Worm (Caenorhabditis elegans) whole organism, L1 larva: ENCODE measurements around the gene srw-87.

Experiments used
- C04F5.9 ChIP-seq: sonication (generic microtip); optimal IDR thresholded peaks from 2 replicates; lab custom pipeline; 2016; ENCODE audit warnings: missing genetic modification characterization, missing compliant biosample characterization
- C16A3.4 ChIP-seq: fragments of 150-350 bp; optimal IDR thresholded peaks from 2 replicates; lab custom pipeline; 2014; ENCODE audit warnings: missing biosample characterization, missing genetic modification characterization
- C34B4.2 ChIP-seq: sonication (generic microtip); optimal IDR thresholded peaks from 2 replicates; lab custom pipeline; 2017; ENCODE audit warnings: mild to moderate bottlenecking, missing genetic modification characterization, missing compliant biosample characterization
- F16B12.6 ChIP-seq: fragments of 150-350 bp; optimal IDR thresholded peaks from 2 replicates; lab custom pipeline; 2014; ENCODE audit warnings: missing biosample characterization, missing genetic modification characterization
- aha-1 ChIP-seq: fragments of 150-350 bp; optimal IDR thresholded peaks from 2 replicates; lab custom pipeline; 2014; ENCODE audit warnings: missing biosample characterization, missing genetic modification characterization
- ceh-63 ChIP-seq: fragments of 200-800 bp; sonication (Bioruptor generic); optimal IDR thresholded peaks from 2 replicates; lab custom pipeline; 2018; ENCODE audit warnings: mild to moderate bottlenecking, missing genetic modification characterization, missing compliant biosample characterization
- ceh-8 ChIP-seq: fragments of 200-800 bp; sonication (Bioruptor generic); optimal IDR thresholded peaks from 2 replicates; lab custom pipeline; 2018; ENCODE audit warnings: mild to moderate bottlenecking, missing genetic modification characterization, moderate library complexity, missing compliant biosample characterization
- ceh-90 ChIP-seq: sonication (generic microtip); optimal IDR thresholded peaks from 2 replicates; lab custom pipeline; 2016; ENCODE audit warnings: missing genetic modification characterization, missing compliant biosample characterization
- efl-1 ChIP-seq, 4 experiments: fragments of 150-350 bp; optimal IDR thresholded peaks in 3 of 4; peaks in 1 of 4; 1 replicate in 1 of 4; 2 replicates in 3 of 4; lab custom pipeline; 2014; ENCODE audit warnings: missing biosample characterization in 2 of 4, missing genetic modification characterization in 2 of 4, missing genetic modification reagents in 2 of 4
- egl-13 ChIP-seq: sonication (generic microtip); optimal IDR thresholded peaks from 2 replicates; lab custom pipeline; 2016; ENCODE audit warnings: missing genotype, missing genetic modification reagents, missing genetic modification characterization, missing compliant biosample characterization
- egl-27 ChIP-seq, 2 experiments: fragments of 150-350 bp in 1 of 2; sonication (generic microtip); optimal IDR thresholded peaks; 3 replicates each; lab custom pipeline; 2017 to 2018; ENCODE audit warnings: missing biosample characterization in 2 of 2, missing genetic modification characterization in 2 of 2, missing genetic modification reagents in 2 of 2
- elt-3 ChIP-seq, 6 experiments: fragments of 150-350 bp in 1 of 6; sonication (generic microtip); optimal IDR thresholded peaks; 2 replicates each; lab custom pipeline; 2017 to 2018; ENCODE audit warnings: missing biosample characterization in 6 of 6, missing genetic modification characterization in 6 of 6, inconsistent platforms in 1 of 6
- hlh-4 ChIP-seq: sonication (generic microtip); optimal IDR thresholded peaks from 2 replicates; lab custom pipeline; 2016; ENCODE audit warnings: mild to moderate bottlenecking, missing genetic modification characterization, missing compliant biosample characterization
- isw-1 ChIP-seq: fragments of 200-800 bp; sonication (Bioruptor generic); IDR thresholded peaks from 2 replicates; pipeline ENCODE4 v1.3.6; 2022; ENCODE audit warnings: missing genetic modification characterization, missing compliant biosample characterization
- lin-13 ChIP-seq: fragments of 150-350 bp; optimal IDR thresholded peaks from 2 replicates; lab custom pipeline; 2014; ENCODE audit warnings: missing biosample characterization, missing genetic modification reagents, missing genetic modification characterization
- lir-3 ChIP-seq: sonication (generic microtip); optimal IDR thresholded peaks from 2 replicates; lab custom pipeline; 2016; ENCODE audit warnings: mild to moderate bottlenecking, missing genetic modification characterization, moderate library complexity, missing compliant biosample characterization; ENCODE audit not compliant: poor library complexity
- lsy-2 ChIP-seq, 2 experiments: fragments of 150-350 bp; optimal IDR thresholded peaks; 2 replicates each; lab custom pipeline; 2014; ENCODE audit warnings: missing biosample characterization in 2 of 2, missing genetic modification characterization in 2 of 2
- mdl-1 ChIP-seq, 2 experiments: fragments of 150-350 bp; optimal IDR thresholded peaks; 2 replicates each; lab custom pipeline; 2014 to 2017; ENCODE audit warnings: missing biosample characterization in 2 of 2, missing genetic modification characterization in 2 of 2, inconsistent platforms in 1 of 2
- mef-2 ChIP-seq: fragments of 150-350 bp; optimal IDR thresholded peaks from 2 replicates; lab custom pipeline; 2014; ENCODE audit warnings: missing biosample characterization, missing genetic modification characterization
- mep-1 ChIP-seq: fragments of 150-350 bp; optimal IDR thresholded peaks from 2 replicates; lab custom pipeline; 2014; ENCODE audit warnings: missing biosample characterization, missing genetic modification characterization
- nhr-11 ChIP-seq: fragments of 150-350 bp; optimal IDR thresholded peaks from 2 replicates; lab custom pipeline; 2014; ENCODE audit warnings: missing biosample characterization, missing genetic modification characterization
- nhr-20 ChIP-seq: sonication (generic microtip); optimal IDR thresholded peaks from 2 replicates; lab custom pipeline; 2016; ENCODE audit warnings: mild to moderate bottlenecking, missing genetic modification characterization, missing compliant biosample characterization
- nhr-28 ChIP-seq: fragments of 150-350 bp; optimal IDR thresholded peaks from 2 replicates; lab custom pipeline; 2014; ENCODE audit warnings: missing biosample characterization, missing genetic modification characterization
- nhr-71 ChIP-seq: sonication (generic microtip); optimal IDR thresholded peaks from 2 replicates; lab custom pipeline; 2016; ENCODE audit warnings: mild to moderate bottlenecking, missing genetic modification characterization, moderate library complexity, missing compliant biosample characterization
- nhr-76 ChIP-seq: sonication (generic microtip); optimal IDR thresholded peaks from 2 replicates; lab custom pipeline; 2017; ENCODE audit warnings: missing biosample characterization, missing genetic modification characterization
- nhr-84 ChIP-seq: sonication (generic microtip); optimal IDR thresholded peaks from 2 replicates; lab custom pipeline; 2017; ENCODE audit warnings: missing biosample characterization, missing genetic modification characterization
- nhr-90 ChIP-seq: sonication (generic microtip); optimal IDR thresholded peaks from 2 replicates; lab custom pipeline; 2016; ENCODE audit warnings: mild to moderate bottlenecking, missing genetic modification characterization, missing compliant biosample characterization; ENCODE audit not compliant: poor library complexity
- pag-3 ChIP-seq: sonication (generic microtip); optimal IDR thresholded peaks from 2 replicates; lab custom pipeline; 2017; ENCODE audit warnings: missing genetic modification characterization, mild to moderate bottlenecking, missing compliant biosample characterization, antibody characterized with exemption, borderline replicate concordance; ENCODE audit not compliant: insufficient read depth
- pqm-1 ChIP-seq: sonication (generic microtip); optimal IDR thresholded peaks from 3 replicates; lab custom pipeline; 2017; ENCODE audit warnings: missing biosample characterization, missing genetic modification characterization
- rnt-1 ChIP-seq: sonication (generic microtip); optimal IDR thresholded peaks from 2 replicates; lab custom pipeline; 2016; ENCODE audit warnings: mild to moderate bottlenecking, missing genetic modification characterization, moderate library complexity, missing compliant biosample characterization
- skn-1 ChIP-seq: fragments of 150-350 bp; optimal IDR thresholded peaks from 2 replicates; lab custom pipeline; 2014; ENCODE audit warnings: missing biosample characterization, missing genetic modification characterization
- snpc-4 ChIP-seq: fragments of 150-350 bp; optimal IDR thresholded peaks from 2 replicates; lab custom pipeline; 2014; ENCODE audit warnings: missing biosample characterization, missing genetic modification characterization
- snu-23 ChIP-seq: sonication (generic microtip); optimal IDR thresholded peaks from 2 replicates; lab custom pipeline; 2016; ENCODE audit warnings: missing genetic modification characterization, missing compliant biosample characterization
- sup-37 ChIP-seq: fragments of 200-800 bp; sonication (Bioruptor generic); optimal IDR thresholded peaks from 2 replicates; lab custom pipeline; 2018; ENCODE audit warnings: mild to moderate bottlenecking, missing genetic modification characterization, missing compliant biosample characterization
- tbx-2 ChIP-seq: sonication (generic microtip); optimal IDR thresholded peaks from 2 replicates; lab custom pipeline; 2016; ENCODE audit warnings: missing genetic modification characterization, missing compliant biosample characterization
- unc-130 ChIP-seq: fragments of 150-350 bp; optimal IDR thresholded peaks from 2 replicates; lab custom pipeline; 2017; ENCODE audit warnings: missing biosample characterization, missing genetic modification characterization, inconsistent platforms
- unc-86 ChIP-seq: sonication (generic microtip); optimal IDR thresholded peaks from 2 replicates; lab custom pipeline; 2016; ENCODE audit warnings: missing genetic modification characterization, missing compliant biosample characterization
- xbp-1 ChIP-seq: sonication (generic microtip); optimal IDR thresholded peaks from 2 replicates; lab custom pipeline; 2016; ENCODE audit warnings: missing genetic modification characterization, missing compliant biosample characterization
- zag-1 ChIP-seq: fragments of 150-350 bp; optimal IDR thresholded peaks from 2 replicates; lab custom pipeline; 2014; ENCODE audit warnings: missing biosample characterization, missing genetic modification characterization
- zip-4 ChIP-seq: fragments of 200-800 bp; sonication (Bioruptor generic); optimal IDR thresholded peaks from 2 replicates; lab custom pipeline; 2018; ENCODE audit warnings: mild to moderate bottlenecking, missing genetic modification characterization, moderate library complexity, missing compliant biosample characterization

srw-87 gene

ce11 chrV:16317244-16317643 is 19.2 kb upstream of the srw-87 start, which contains the start of gene srh-180:
srh-180 (plus strand) TSS chrV:16317544.
- TF ChIP-seq C04F5.9 (tag; lab: Kevin White, UChicago) (no peak), pqm-1 (tag; lab: Kevin White, UChicago) (no peak), lsy-2 (tag; optimal IDR thresholded peaks at IDR 0.05; lab: Kevin White, UChicago) (no peak), elt-3 (tag; optimal IDR thresholded peaks at IDR 0.05; lab: Kevin White, UChicago) (no peak), egl-13 (no peak), xbp-1 (tag; lab: Kevin White, UChicago) (no peak), rnt-1 (tag; lab: Kevin White, UChicago) (no peak), snu-23 (GFP tag; lab: Kevin White, UChicago) (no peak), nhr-20 (tag; lab: Kevin White, UChicago) (no peak), isw-1 (GFP tag; lab: Robert Waterston, UW) (no peak), unc-86 (tag; lab: Kevin White, UChicago) (no peak), F16B12.6 (tag; lab: Kevin White, UChicago) (no peak), unc-130 (tag; lab: Kevin White, UChicago) (no peak)

DNA sequence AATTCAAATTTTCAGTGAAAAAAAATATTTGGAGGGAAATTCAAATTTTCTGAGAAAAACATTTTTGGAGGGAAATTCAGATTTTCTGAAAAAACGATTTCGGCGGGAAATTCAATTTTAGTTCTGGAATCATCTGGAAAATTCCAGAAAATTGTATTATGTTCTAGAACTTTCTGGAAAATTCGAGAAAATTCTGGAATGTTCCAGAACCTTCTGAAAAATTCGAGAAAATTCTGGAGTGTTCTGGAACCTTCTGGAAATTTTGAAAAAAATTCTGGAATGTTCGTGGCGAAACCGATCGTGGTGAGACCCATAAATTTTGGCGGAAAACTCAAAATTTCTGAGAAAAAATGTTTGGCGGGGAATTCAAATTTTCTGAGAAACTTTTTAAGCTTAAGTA is 14.3 kb upstream of the srw-87 start:
- no peak for TF ChIP-seq egl-27 (tag; optimal IDR thresholded peaks at IDR 0.05; lab: Kevin White, UChicago)

ce11 chrV:16328849-16329248 is 7.6 kb upstream of the srw-87 start, which contains the start of gene F57G8.7:
F57G8.7 (plus strand) TSS chrV:16329149.
- no peak for TF ChIP-seq isw-1 (GFP tag; lab: Robert Waterston, UW)
- no peak for TF ChIP-seq mdl-1 (tag; optimal IDR thresholded peaks at IDR 0.05; lab: Kevin White, UChicago)
- no peak for TF ChIP-seq sup-37 (GFP tag; lab: Kevin White, UChicago)
- TF ChIP-seq zip-4 = no peak
- no peak for TF ChIP-seq ceh-63
- no peak for TF ChIP-seq aha-1
- TF ChIP-seq zag-1 (tag; lab: Kevin White, UChicago) = no peak
- TF ChIP-seq hlh-4 (tag; lab: Kevin White, UChicago) = no peak
- TF ChIP-seq mef-2 = no peak
- TF ChIP-seq lin-13 (GFP tag; lab: Kevin White, UChicago) = no peak
- no peak for TF ChIP-seq mep-1 (tag; lab: Kevin White, UChicago)
- no peak for TF ChIP-seq efl-1 (optimal IDR thresholded peaks at IDR 0.05; lab: Kevin White, UChicago)
- TF ChIP-seq efl-1 (GFP tag; optimal IDR thresholded peaks at IDR 0.05 in 1 of 2; lab: Kevin White, UChicago) = no peak
- TF ChIP-seq C16A3.4 (tag; lab: Kevin White, UChicago) = no peak
- no peak for TF ChIP-seq nhr-71 (tag; lab: Kevin White, UChicago)
- no peak for TF ChIP-seq C34B4.2 (tag; lab: Kevin White, UChicago)
- no peak for TF ChIP-seq ceh-90 (tag; lab: Kevin White, UChicago)
- TF ChIP-seq skn-1 (tag; lab: Kevin White, UChicago) = no peak
- TF ChIP-seq nhr-76 (tag; lab: Kevin White, UChicago) = no peak
- TF ChIP-seq lir-3 (tag; lab: Kevin White, UChicago) = no peak

- TF ChIP-seq snu-23 (GFP tag; lab: Kevin White, UChicago) = no peak
- TF ChIP-seq nhr-84 (tag; lab: Kevin White, UChicago) = no peak
- TF ChIP-seq nhr-71 (tag; lab: Kevin White, UChicago) = no peak
- no peak for TF ChIP-seq unc-130 (tag; lab: Kevin White, UChicago)
- TF ChIP-seq C34B4.2 (tag; lab: Kevin White, UChicago) = no peak
- no peak for TF ChIP-seq egl-27 (tag; optimal IDR thresholded peaks at IDR 0.05; lab: Kevin White, UChicago)
- TF ChIP-seq efl-1 (optimal IDR thresholded peaks at IDR 0.05; lab: Kevin White, UChicago) = no peak
- no peak for TF ChIP-seq efl-1 (GFP tag; optimal IDR thresholded peaks at IDR 0.05 in 1 of 2; lab: Kevin White, UChicago)
- no peak for TF ChIP-seq ceh-8 (GFP tag; lab: Kevin White, UChicago)
- no peak for TF ChIP-seq lsy-2 (tag; optimal IDR thresholded peaks at IDR 0.05; lab: Kevin White, UChicago)
- no peak for TF ChIP-seq ceh-90 (tag; lab: Kevin White, UChicago)
- TF ChIP-seq lir-3 (tag; lab: Kevin White, UChicago) = no peak
- TF ChIP-seq tbx-2 (tag; lab: Kevin White, UChicago) = no peak
- no peak for TF ChIP-seq isw-1 (GFP tag; lab: Robert Waterston, UW)
- no peak for TF ChIP-seq ceh-63
- TF ChIP-seq snpc-4 (tag; lab: Kevin White, UChicago) = no peak
- no peak for TF ChIP-seq nhr-11 (tag; lab: Kevin White, UChicago)
- TF ChIP-seq nhr-28 (tag; lab: Kevin White, UChicago) = no peak
- TF ChIP-seq pag-3 = no peak
- TF ChIP-seq lin-13 (GFP tag; lab: Kevin White, UChicago) = no peak
- no peak for TF ChIP-seq nhr-90 (tag; lab: Kevin White, UChicago)
- TF ChIP-seq, all 84 proteins: peak for 0
These were observed 3.0 kb upstream of the srw-87 start, which contains the start of gene srh-167 for ce11 chrV:16333412-16333811. srh-167 (plus strand) TSS chrV:16333712.
